Worm (Caenorhabditis elegans) whole organism, L1 larva: ENCODE data around the gene ttr-30.

ENCODE experiments used
- C04F5.9 ChIP-seq: sonication (generic microtip); optimal IDR thresholded peaks from 2 replicates; lab custom pipeline; 2016; ENCODE audit warnings: missing genetic modification characterization, missing compliant biosample characterization
- C16A3.4 ChIP-seq: fragments of 150-350 bp; optimal IDR thresholded peaks from 2 replicates; lab custom pipeline; 2014; ENCODE audit warnings: missing biosample characterization, missing genetic modification characterization
- F16B12.6 ChIP-seq: fragments of 150-350 bp; optimal IDR thresholded peaks from 2 replicates; lab custom pipeline; 2014; ENCODE audit warnings: missing biosample characterization, missing genetic modification characterization
- Y116A8C.19 ChIP-seq: sonication (generic microtip); optimal IDR thresholded peaks from 2 replicates; lab custom pipeline; 2016; ENCODE audit warnings: missing compliant biosample characterization, missing genetic modification characterization, borderline replicate concordance
- aha-1 ChIP-seq: fragments of 150-350 bp; optimal IDR thresholded peaks from 2 replicates; lab custom pipeline; 2014; ENCODE audit warnings: missing biosample characterization, missing genetic modification characterization
- aly-2 ChIP-seq: fragments of 150-350 bp; optimal IDR thresholded peaks from 2 replicates; lab custom pipeline; 2014; ENCODE audit warnings: missing biosample characterization, missing genetic modification characterization
- ceh-82 ChIP-seq, 3 experiments: fragments of 150-350 bp in 1 of 3; sonication (generic microtip) in 2 of 3; optimal IDR thresholded peaks; 2 replicates each; lab custom pipeline; 2014 to 2017; ENCODE audit warnings: missing biosample characterization in 3 of 3, missing genetic modification characterization in 3 of 3
- ceh-88 ChIP-seq: fragments of 200-800 bp; sonication (Bioruptor generic); IDR thresholded peaks from 2 replicates; pipeline ENCODE4 v1.3.6; 2022; ENCODE audit warnings: missing genetic modification characterization, missing compliant biosample characterization
- ceh-90 ChIP-seq: sonication (generic microtip); optimal IDR thresholded peaks from 2 replicates; lab custom pipeline; 2016; ENCODE audit warnings: missing genetic modification characterization, missing compliant biosample characterization
- ces-1 ChIP-seq: fragments of 150-350 bp; optimal IDR thresholded peaks from 2 replicates; lab custom pipeline; 2014; ENCODE audit warnings: missing biosample characterization, missing genetic modification reagents, missing genetic modification characterization
- dsc-1 ChIP-seq: sonication (generic microtip); optimal IDR thresholded peaks from 2 replicates; lab custom pipeline; 2016; ENCODE audit warnings: mild to moderate bottlenecking, missing genetic modification characterization, missing compliant biosample characterization
- efl-3 ChIP-seq: fragments of 200-800 bp; sonication (Bioruptor generic); optimal IDR thresholded peaks from 2 replicates; lab custom pipeline; 2018; ENCODE audit warnings: mild to moderate bottlenecking, missing genetic modification characterization, missing compliant biosample characterization
- egl-13 ChIP-seq: sonication (generic microtip); optimal IDR thresholded peaks from 2 replicates; lab custom pipeline; 2016; ENCODE audit warnings: missing genotype, missing genetic modification reagents, missing genetic modification characterization, missing compliant biosample characterization
- egl-27 ChIP-seq, 2 experiments: fragments of 150-350 bp in 1 of 2; sonication (generic microtip); optimal IDR thresholded peaks; 3 replicates each; lab custom pipeline; 2017 to 2018; ENCODE audit warnings: missing biosample characterization in 2 of 2, missing genetic modification characterization in 2 of 2, missing genetic modification reagents in 2 of 2
- elt-2 ChIP-seq: sonication (generic microtip); optimal IDR thresholded peaks from 2 replicates; lab custom pipeline; 2016; ENCODE audit warnings: missing genetic modification characterization, mild to moderate bottlenecking, inconsistent platforms, missing compliant biosample characterization, missing genetic modification reagents
- ets-5 ChIP-seq: fragments of 200-800 bp; sonication (Bioruptor generic); IDR thresholded peaks from 2 replicates; pipeline ENCODE4 v1.3.6; 2022; ENCODE audit warnings: missing genetic modification characterization, missing compliant biosample characterization
- fkh-10 ChIP-seq: sonication (generic microtip); optimal IDR thresholded peaks from 2 replicates; lab custom pipeline; 2017; ENCODE audit warnings: missing biosample characterization, missing genetic modification reagents, missing genetic modification characterization
- fkh-8 ChIP-seq: sonication (generic microtip); optimal IDR thresholded peaks from 2 replicates; lab custom pipeline; 2016; ENCODE audit warnings: mild to moderate bottlenecking, missing genetic modification characterization, missing compliant biosample characterization
- fos-1 ChIP-seq: fragments of 150-350 bp; optimal IDR thresholded peaks from 2 replicates; lab custom pipeline; 2014; ENCODE audit warnings: missing biosample characterization, missing genetic modification characterization
- grh-1 ChIP-seq: fragments of 200-800 bp; sonication (Bioruptor generic); IDR thresholded peaks from 2 replicates; pipeline ENCODE4 v1.3.6; 2022; ENCODE audit warnings: missing genetic modification reagents, missing genetic modification characterization, missing compliant biosample characterization
- hlh-4 ChIP-seq: sonication (generic microtip); optimal IDR thresholded peaks from 2 replicates; lab custom pipeline; 2016; ENCODE audit warnings: mild to moderate bottlenecking, missing genetic modification characterization, missing compliant biosample characterization
- hpl-2 ChIP-seq: fragments of 150-350 bp; optimal IDR thresholded peaks from 2 replicates; lab custom pipeline; 2014; ENCODE audit warnings: missing biosample characterization, missing genetic modification reagents, missing genetic modification characterization
- isw-1 ChIP-seq: fragments of 200-800 bp; sonication (Bioruptor generic); IDR thresholded peaks from 2 replicates; pipeline ENCODE4 v1.3.6; 2022; ENCODE audit warnings: missing genetic modification characterization, missing compliant biosample characterization
- jun-1 ChIP-seq: fragments of 150-350 bp; optimal IDR thresholded peaks from 2 replicates; lab custom pipeline; 2014; ENCODE audit warnings: missing biosample characterization, missing genetic modification reagents, missing genetic modification characterization
- lin-15B ChIP-seq: fragments of 150-350 bp; sonication (generic microtip); optimal IDR thresholded peaks from 3 replicates; lab custom pipeline; 2014; ENCODE audit warnings: missing biosample characterization, missing genetic modification characterization
- lin-35 ChIP-seq, 2 experiments: fragments of 150-350 bp; optimal IDR thresholded peaks; 2 replicates each; lab custom pipeline; 2014; ENCODE audit warnings: missing biosample characterization in 2 of 2, missing genetic modification characterization in 2 of 2, missing genetic modification reagents in 2 of 2
- lin-39 ChIP-seq: fragments of 150-350 bp; optimal IDR thresholded peaks from 2 replicates; lab custom pipeline; 2014; ENCODE audit warnings: missing biosample characterization, missing genetic modification reagents, missing genetic modification characterization
- lsy-2 ChIP-seq, 2 experiments: fragments of 150-350 bp; optimal IDR thresholded peaks; 2 replicates each; lab custom pipeline; 2014; ENCODE audit warnings: missing biosample characterization in 2 of 2, missing genetic modification characterization in 2 of 2
- mef-2 ChIP-seq: fragments of 150-350 bp; optimal IDR thresholded peaks from 2 replicates; lab custom pipeline; 2014; ENCODE audit warnings: missing biosample characterization, missing genetic modification characterization
- mep-1 ChIP-seq: fragments of 150-350 bp; optimal IDR thresholded peaks from 2 replicates; lab custom pipeline; 2014; ENCODE audit warnings: missing biosample characterization, missing genetic modification characterization
- nhr-11 ChIP-seq: fragments of 150-350 bp; optimal IDR thresholded peaks from 2 replicates; lab custom pipeline; 2014; ENCODE audit warnings: missing biosample characterization, missing genetic modification characterization
- nhr-237 ChIP-seq: fragments of 150-350 bp; optimal IDR thresholded peaks from 2 replicates; lab custom pipeline; 2014; ENCODE audit warnings: missing biosample characterization, missing genetic modification characterization
- nhr-76 ChIP-seq: sonication (generic microtip); optimal IDR thresholded peaks from 2 replicates; lab custom pipeline; 2017; ENCODE audit warnings: missing biosample characterization, missing genetic modification characterization
- nhr-77 ChIP-seq: fragments of 150-350 bp; optimal IDR thresholded peaks from 2 replicates; lab custom pipeline; 2014; ENCODE audit warnings: missing biosample characterization, missing genetic modification characterization
- nhr-85 ChIP-seq: sonication (generic microtip); peaks from one replicate; lab custom pipeline; 2016; ENCODE audit warnings: missing genetic modification characterization, inconsistent platforms, missing compliant biosample characterization
- nhr-90 ChIP-seq: sonication (generic microtip); optimal IDR thresholded peaks from 2 replicates; lab custom pipeline; 2016; ENCODE audit warnings: mild to moderate bottlenecking, missing genetic modification characterization, missing compliant biosample characterization; ENCODE audit not compliant: poor library complexity
- pax-3 ChIP-seq: fragments of 200-800 bp; sonication (Bioruptor generic); optimal IDR thresholded peaks from 2 replicates; lab custom pipeline; 2018; ENCODE audit warnings: mild to moderate bottlenecking, missing genetic modification characterization, moderate library complexity, missing compliant biosample characterization
- pqm-1 ChIP-seq: sonication (generic microtip); optimal IDR thresholded peaks from 3 replicates; lab custom pipeline; 2017; ENCODE audit warnings: missing biosample characterization, missing genetic modification characterization
- rnt-1 ChIP-seq: sonication (generic microtip); optimal IDR thresholded peaks from 2 replicates; lab custom pipeline; 2016; ENCODE audit warnings: mild to moderate bottlenecking, missing genetic modification characterization, moderate library complexity, missing compliant biosample characterization
- skn-1 ChIP-seq: fragments of 150-350 bp; optimal IDR thresholded peaks from 2 replicates; lab custom pipeline; 2014; ENCODE audit warnings: missing biosample characterization, missing genetic modification characterization
- snpc-4 ChIP-seq: fragments of 150-350 bp; optimal IDR thresholded peaks from 2 replicates; lab custom pipeline; 2014; ENCODE audit warnings: missing biosample characterization, missing genetic modification characterization
- snu-23 ChIP-seq: sonication (generic microtip); optimal IDR thresholded peaks from 2 replicates; lab custom pipeline; 2016; ENCODE audit warnings: missing genetic modification characterization, missing compliant biosample characterization
- sptf-1 ChIP-seq: fragments of 150-350 bp; optimal IDR thresholded peaks from 2 replicates; lab custom pipeline; 2014; ENCODE audit warnings: missing biosample characterization, missing genetic modification characterization
- sup-37 ChIP-seq: fragments of 200-800 bp; sonication (Bioruptor generic); optimal IDR thresholded peaks from 2 replicates; lab custom pipeline; 2018; ENCODE audit warnings: mild to moderate bottlenecking, missing genetic modification characterization, missing compliant biosample characterization
- tbx-2 ChIP-seq: sonication (generic microtip); optimal IDR thresholded peaks from 2 replicates; lab custom pipeline; 2016; ENCODE audit warnings: missing genetic modification characterization, missing compliant biosample characterization
- tlp-1 ChIP-seq: fragments of 150-350 bp; optimal IDR thresholded peaks from 2 replicates; lab custom pipeline; 2014; ENCODE audit warnings: missing biosample characterization, missing genetic modification characterization
- unc-130 ChIP-seq: fragments of 150-350 bp; optimal IDR thresholded peaks from 2 replicates; lab custom pipeline; 2017; ENCODE audit warnings: missing biosample characterization, missing genetic modification characterization, inconsistent platforms
- unc-62 ChIP-seq: fragments of 150-350 bp; optimal IDR thresholded peaks from 2 replicates; lab custom pipeline; 2014; ENCODE audit warnings: missing biosample characterization, missing genetic modification reagents, missing genetic modification characterization
- vab-15 ChIP-seq: sonication (generic microtip); optimal IDR thresholded peaks from 2 replicates; lab custom pipeline; 2017; ENCODE audit warnings: missing genotype, mild to moderate bottlenecking, missing genetic modification characterization, missing compliant biosample characterization
- xbp-1 ChIP-seq: sonication (generic microtip); optimal IDR thresholded peaks from 2 replicates; lab custom pipeline; 2016; ENCODE audit warnings: missing genetic modification characterization, missing compliant biosample characterization
- zag-1 ChIP-seq: fragments of 150-350 bp; optimal IDR thresholded peaks from 2 replicates; lab custom pipeline; 2014; ENCODE audit warnings: missing biosample characterization, missing genetic modification characterization
- zip-4 ChIP-seq: fragments of 200-800 bp; sonication (Bioruptor generic); optimal IDR thresholded peaks from 2 replicates; lab custom pipeline; 2018; ENCODE audit warnings: mild to moderate bottlenecking, missing genetic modification characterization, moderate library complexity, missing compliant biosample characterization
- ztf-4 ChIP-seq: fragments of 150-350 bp; optimal IDR thresholded peaks from 2 replicates; lab custom pipeline; 2014; ENCODE audit warnings: missing biosample characterization, missing genetic modification characterization

The ttr-30 gene

DNA sequence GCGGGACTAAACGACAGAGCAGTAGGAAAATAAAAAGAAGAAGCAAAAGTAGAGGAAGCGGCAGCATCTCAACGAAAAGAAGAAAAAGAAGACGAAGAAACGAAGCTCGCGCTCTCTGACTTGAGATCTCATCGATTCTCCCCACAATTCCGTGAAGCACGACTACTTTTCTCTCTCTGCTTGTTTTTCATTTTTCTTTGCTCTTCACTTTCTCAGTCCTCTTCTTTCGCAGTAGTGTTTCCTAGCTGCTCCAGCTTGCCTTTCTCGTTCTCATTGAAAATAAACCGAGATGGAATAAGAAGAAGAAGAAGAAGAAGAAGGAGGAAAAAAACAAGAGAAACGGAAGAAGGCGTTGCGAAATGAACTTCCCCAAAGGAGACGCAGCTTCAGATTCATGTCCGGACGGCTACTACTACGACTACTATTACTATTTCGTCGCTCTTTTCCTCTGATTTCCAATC is 46.0 kb upstream of the ttr-30 start (continued):
- TF ChIP-seq egl-27 (tag; optimal IDR thresholded peaks at IDR 0.05; lab: Kevin White, UChicago) (no peak), mep-1 (tag; lab: Kevin White, UChicago) (peak; percentile 41), ets-5 (GFP tag; lab: Robert Waterston, UW) (no peak), nhr-76 (no peak), jun-1 (no peak), elt-2 (no peak), snu-23 (GFP tag; lab: Kevin White, UChicago) (peak; percentile 31), ceh-82 (tag; optimal IDR thresholded peaks at IDR 0.05; lab: Kevin White, UChicago) (peak in 1 of 3 experiments; percentile 48), xbp-1 (tag; lab: Kevin White, UChicago) (peak; percentile 29), sup-37 (GFP tag; lab: Kevin White, UChicago) (no peak), grh-1 (no peak), aha-1 (tag; lab: Kevin White, UChicago) (no peak), nhr-77 (tag; lab: Kevin White, UChicago) (peak; percentile 27), rnt-1 (tag; lab: Kevin White, UChicago) (peak; percentile 4), ztf-4 (no peak), sptf-1 (tag; lab: Kevin White, UChicago) (no peak), lin-39 (tag; lab: Kevin White, UChicago) (no peak), aly-2 (no peak), C04F5.9 (tag; lab: Kevin White, UChicago) (no peak), F16B12.6 (tag; lab: Kevin White, UChicago) (no peak), fkh-8 (tag; lab: Kevin White, UChicago) (peak; percentile 70), mef-2 (tag; lab: Kevin White, UChicago) (no peak), unc-130 (no peak), isw-1 (peak; percentile 33; the same call in 1 of the 2 replicates), fos-1 (tag; lab: Kevin White, UChicago) (peak; percentile 7), egl-13 (tag; lab: Kevin White, UChicago) (peak; percentile 63), C16A3.4 (tag; lab: Kevin White, UChicago) (peak; percentile 1), lsy-2 (tag; optimal IDR thresholded peaks at IDR 0.05; lab: Kevin White, UChicago) (peak; percentile 16 to 63), unc-62 (GFP tag; lab: Kevin White, UChicago) (no peak), skn-1 (tag; lab: Kevin White, UChicago) (no peak), hpl-2 (GFP tag; lab: Kevin White, UChicago) (no peak), nhr-90 (no peak), ces-1 (GFP tag; lab: Kevin White, UChicago) (no peak), efl-3 (GFP tag; lab: Kevin White, UChicago) (no peak), tbx-2 (peak; percentile 67), zip-4 (GFP tag; lab: Kevin White, UChicago) (no peak), lin-15B (no peak), nhr-237 (no peak), pqm-1 (no peak), nhr-85 (tag; lab: Kevin White, UChicago) (no peak), tlp-1 (tag; lab: Kevin White, UChicago) (no peak), nhr-11 (no peak), vab-15 (tag; lab: Kevin White, UChicago) (no peak), lin-35 (GFP tag; optimal IDR thresholded peaks at IDR 0.05; lab: Kevin White, UChicago) (peak in 1 of 2 experiments; percentile 4), fkh-10 (GFP tag; lab: Kevin White, UChicago) (peak; percentile 96)

DNA sequence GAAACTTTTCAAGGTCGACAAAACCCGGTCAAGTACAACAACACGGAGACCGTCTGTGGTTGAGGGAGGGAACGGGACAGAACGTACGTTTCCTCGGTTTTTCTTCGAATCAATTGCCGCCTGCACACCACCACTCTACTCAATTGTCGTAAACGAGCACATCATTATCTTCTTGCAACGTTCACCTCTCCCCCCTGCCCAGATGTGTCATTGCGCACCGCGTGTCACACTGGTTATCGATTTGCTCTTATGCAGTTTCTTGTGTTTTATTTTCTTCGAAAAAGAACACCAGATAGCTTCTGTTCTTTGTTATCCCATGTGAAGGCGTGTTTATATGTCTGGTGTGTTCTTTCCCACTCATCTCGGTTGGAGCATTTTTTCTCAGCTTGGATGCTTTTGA is 41.2 kb upstream of the ttr-30 start:
- TF ChIP-seq tlp-1 (tag; lab: Kevin White, UChicago) (no peak), skn-1 (tag; lab: Kevin White, UChicago) (no peak), ceh-88 (GFP tag; lab: Robert Waterston, UW) (no peak), hlh-4 (tag; lab: Kevin White, UChicago) (no peak), snpc-4 (tag; lab: Kevin White, UChicago) (no peak), mef-2 (tag; lab: Kevin White, UChicago) (no peak), lin-35 (GFP tag; optimal IDR thresholded peaks at IDR 0.05; lab: Kevin White, UChicago) (no peak), pax-3 (no peak), mep-1 (tag; lab: Kevin White, UChicago) (no peak), ceh-90 (tag; lab: Kevin White, UChicago) (no peak), zag-1 (no peak), nhr-90 (no peak), grh-1 (no peak), lin-15B (no peak), tbx-2 (no peak), dsc-1 (tag; lab: Kevin White, UChicago) (no peak), ceh-82 (tag; optimal IDR thresholded peaks at IDR 0.05; lab: Kevin White, UChicago) (no peak), fkh-8 (tag; lab: Kevin White, UChicago) (no peak), egl-27 (tag; optimal IDR thresholded peaks at IDR 0.05; lab: Kevin White, UChicago) (no peak), Y116A8C.19 (tag; lab: Kevin White, UChicago) (no peak)
